Worm (Caenorhabditis elegans) whole organism, young adult: ENCODE results near the gene srj-18.

Experiments
- K12H6.12 ChIP-seq: fragments of 200-800 bp; sonication (Bioruptor generic); optimal IDR thresholded peaks from 2 replicates; lab custom pipeline; 2018; ENCODE audit warnings: mild to moderate bottlenecking, missing genetic modification characterization, missing compliant biosample characterization
- T07F8.4 ChIP-seq: sonication (generic microtip); optimal IDR thresholded peaks from 2 replicates; lab custom pipeline; 2016; ENCODE audit warnings: mild to moderate bottlenecking, missing genetic modification characterization, moderate library complexity, missing compliant biosample characterization
- ceh-27 ChIP-seq: fragments of 200-800 bp; sonication (Bioruptor generic); optimal IDR thresholded peaks from 2 replicates; lab custom pipeline; 2018; ENCODE audit warnings: mild to moderate bottlenecking, missing genetic modification characterization, moderate library complexity, missing compliant biosample characterization
- egl-44 ChIP-seq: fragments of 200-800 bp; sonication (Bioruptor generic); IDR thresholded peaks from 2 replicates; pipeline ENCODE4 v1.3.6; 2022; ENCODE audit warnings: missing genetic modification reagents, missing genetic modification characterization, missing compliant biosample characterization
- hsf-1 ChIP-seq: fragments of 200-800 bp; sonication (Bioruptor generic); IDR thresholded peaks from 2 replicates; pipeline ENCODE4 v1.3.6; 2022; ENCODE audit warnings: missing genetic modification reagents, missing genetic modification characterization, missing compliant biosample characterization
- mes-4 ChIP-seq: sonication (generic microtip); optimal IDR thresholded peaks from 2 replicates; lab custom pipeline; 2016; ENCODE audit warnings: missing genotype, missing genetic modification characterization, missing compliant biosample characterization
- mxl-1 ChIP-seq: sonication (generic microtip); optimal IDR thresholded peaks from 2 replicates; lab custom pipeline; 2016; ENCODE audit warnings: missing genetic modification characterization, missing compliant biosample characterization
- unc-130 ChIP-seq: sonication (generic microtip); optimal IDR thresholded peaks from 2 replicates; lab custom pipeline; 2016; ENCODE audit warnings: missing genetic modification reagents, missing genetic modification characterization, missing compliant biosample characterization
- unc-62 ChIP-seq: fragments of 150-350 bp; optimal IDR thresholded peaks from 2 replicates; lab custom pipeline; 2014; ENCODE audit warnings: missing biosample characterization, missing genetic modification reagents, missing genetic modification characterization

ce11 chrV:2730784-2731480 lies 43.2 kb upstream of the srj-18 start, which contains the start of gene dod-3:
- TF ChIP-seq mxl-1 (tag; lab: Kevin White, UChicago) (no peak), mes-4 (tag; lab: Kevin White, UChicago) (no peak), T07F8.4 (tag; lab: Kevin White, UChicago) (no peak), ceh-27 (no peak), egl-44 (0 out of 2 replicates have a peak, but pooled peaks have one; percentile 65), unc-130 (GFP tag; lab: Kevin White, UChicago) (no peak), hsf-1 (GFP tag; lab: Robert Waterston, UW) (no peak), unc-62 (no peak), K12H6.12 (tag; lab: Kevin White, UChicago) (no peak)
